Worm (Caenorhabditis elegans) whole organism, young adult: ENCODE measurements around the gene R07E3.7.

ENCODE experiments used
- aptf-3 ChIP-seq: fragments of 200-800 bp; sonication (Bioruptor generic); IDR thresholded peaks from 2 replicates; pipeline ENCODE4 v1.3.6; 2022; ENCODE audit warnings: missing genetic modification characterization, missing compliant biosample characterization
- him-1 ChIP-seq: sonication (generic microtip); optimal IDR thresholded peaks from 2 replicates; lab custom pipeline; 2016; ENCODE audit warnings: missing genotype, missing genetic modification reagents, missing genetic modification characterization, missing compliant biosample characterization

- TF ChIP-seq aptf-3 (GFP tag; lab: Robert Waterston, UW), result no peak
- no peak for TF ChIP-seq him-1 (tag; lab: Kevin White, UChicago)
These were observed 15.5 kb downstream of the R07E3.7 start for ce11 chrX:10340044-10340443.
